Fruit fly (Drosophila melanogaster): ENCODE results near the gene Qtzl.
A peak's percentile ranks its signal among the peaks of the same experiment; 100 is the strongest.

The Qtzl gene

dm6 chr2L:12044613-12045350 lies 49.2 kb downstream of the Qtzl start, which contains the start of gene CG6785:
CG6785 (minus strand) TSS chr2L:12045200.
- peak; percentile 18 for TF ChIP-seq CG7271 (tag; optimal IDR thresholded peaks at IDR 0.05)
- TF ChIP-seq sug (tag; optimal IDR thresholded peaks at IDR 0.05): peak; percentile 57
- peak; percentile 77 for TF ChIP-seq CG12104 (GFP tag; optimal IDR thresholded peaks at IDR 0.05)
- no peak for TF ChIP-seq Oaz (GFP tag; IDR thresholded peaks at IDR 0.05)
- TF ChIP-seq CG7839 (tag; optimal IDR thresholded peaks at IDR 0.05): peak; percentile 64
- peak; percentile 52 for TF ChIP-seq bigmax (GFP tag; optimal IDR thresholded peaks at IDR 0.05)
- TF ChIP-seq Awh (GFP tag; IDR thresholded peaks at IDR 0.05): peak; percentile 80
- TF ChIP-seq CG18599 (GFP tag; optimal IDR thresholded peaks at IDR 0.05): peak; percentile 90
- TF ChIP-seq gcm2 (GFP tag; optimal IDR thresholded peaks at IDR 0.05): peak; percentile 77
- TF ChIP-seq Drgx (GFP tag; IDR thresholded peaks at IDR 0.05): peak; percentile 84
- TF ChIP-seq bbx (GFP tag; IDR thresholded peaks at IDR 0.05; ENCODE audit: partially characterized antibody): no peak
- TF ChIP-seq hth (optimal IDR thresholded peaks at IDR 0.05): no peak
- TF ChIP-seq Camta (GFP tag; optimal IDR thresholded peaks at IDR 0.05): peak; percentile 90
- TF ChIP-seq CG2120 (GFP tag; optimal IDR thresholded peaks at IDR 0.05): peak; percentile 71
- peak; percentile 83 to 97 for TF ChIP-seq Trl (optimal IDR thresholded peaks at IDR 0.05)
- TF ChIP-seq Trl (GFP tag; optimal IDR thresholded peaks at IDR 0.05): peak; percentile 94
- no peak for TF ChIP-seq CG7372 (GFP tag; IDR thresholded peaks at IDR 0.05)
- TF ChIP-seq CG16779 (GFP tag; IDR thresholded peaks at IDR 0.05): 0 out of 2 replicates have a peak, but pooled peaks have one; percentile 19
- TF ChIP-seq CG2678 (tag; optimal IDR thresholded peaks at IDR 0.05): peak; percentile 86
- peak; percentile 68; the same call in 1 of the 3 replicates for TF ChIP-seq gce (GFP tag; IDR thresholded peaks at IDR 0.05)
- TF ChIP-seq CG10431 (GFP tag; optimal IDR thresholded peaks at IDR 0.05): peak; percentile 90
- TF ChIP-seq jumu (GFP tag; optimal IDR thresholded peaks at IDR 0.05): peak; percentile 38
- TF ChIP-seq Taf1 (GFP tag; IDR thresholded peaks at IDR 0.05): no peak
- TF ChIP-seq CG13775 (GFP tag; optimal IDR thresholded peaks at IDR 0.05): peak; percentile 32
- TF ChIP-seq Oli (tag; optimal IDR thresholded peaks at IDR 0.05): peak; percentile 65
- TF ChIP-seq CG10979 (tag; optimal IDR thresholded peaks at IDR 0.05): peak; percentile 50
- TF ChIP-seq cwo (GFP tag; optimal IDR thresholded peaks at IDR 0.05): peak; percentile 60
- peak; percentile 65 for TF ChIP-seq Dad (GFP tag; optimal IDR thresholded peaks at IDR 0.05)
- no peak for TF ChIP-seq CG32772 (GFP tag; IDR thresholded peaks at IDR 0.05)
- peak; percentile 88 for TF ChIP-seq BtbVII (GFP tag; optimal IDR thresholded peaks at IDR 0.05)
- peak; percentile 60 for TF ChIP-seq CG4820 (GFP tag; optimal IDR thresholded peaks at IDR 0.05)
- peak; percentile 57; the same call in 1 of the 2 replicates for TF ChIP-seq CG1024 (GFP tag; IDR thresholded peaks at IDR 0.05)
- no peak for TF ChIP-seq CG11093 (GFP tag; IDR thresholded peaks at IDR 0.05)
- no peak for TF ChIP-seq Optix (GFP tag; IDR thresholded peaks at IDR 0.05)
- no peak for TF ChIP-seq yki (optimal IDR thresholded peaks at IDR 0.05)
- peak; percentile 67 for TF ChIP-seq CG4424 (GFP tag; optimal IDR thresholded peaks at IDR 0.05)
- peak; percentile 85; the same call in 1 of the 2 replicates for TF ChIP-seq CG14014 (GFP tag; IDR thresholded peaks at IDR 0.05)
- peak; percentile 72 for TF ChIP-seq Dek (tag; optimal IDR thresholded peaks at IDR 0.05)
- no peak for TF ChIP-seq slbo (GFP tag; IDR thresholded peaks at IDR 0.05)
- no peak for TF ChIP-seq emc (GFP tag; optimal IDR thresholded peaks at IDR 0.05)
- TF ChIP-seq NC2α (GFP tag; optimal IDR thresholded peaks at IDR 0.05): peak; percentile 90
- peak; percentile 79 for TF ChIP-seq CG2116 (GFP tag; optimal IDR thresholded peaks at IDR 0.05)
- peak; percentile 88 for TF ChIP-seq CG17359 (tag; optimal IDR thresholded peaks at IDR 0.05)
- no peak for TF ChIP-seq mld (GFP tag; IDR thresholded peaks at IDR 0.05; ENCODE audit: partially characterized antibody)
- peak; percentile 70 for TF ChIP-seq CG2712 (tag; optimal IDR thresholded peaks at IDR 0.05)
- TF ChIP-seq CG12942 (GFP tag; optimal IDR thresholded peaks at IDR 0.05): peak; percentile 84
- TF ChIP-seq Jarid2 (GFP tag; optimal IDR thresholded peaks at IDR 0.05): peak; percentile 51
- no peak for TF ChIP-seq CG9797 (GFP tag; optimal IDR thresholded peaks at IDR 0.05)
- TF ChIP-seq pho (GFP tag; optimal IDR thresholded peaks at IDR 0.05): peak; percentile 76
- peak; percentile 88 for TF ChIP-seq CG12219 (GFP tag; optimal IDR thresholded peaks at IDR 0.05)
- TF ChIP-seq ap (GFP tag; IDR thresholded peaks at IDR 0.05): no peak

Measured in whole organism, embryonic.